Worm (Caenorhabditis elegans) whole organism, L1 larva: ENCODE data around the gene F49C5.9.

ENCODE experiments used
- C04F5.9 ChIP-seq: sonication (generic microtip); optimal IDR thresholded peaks from 2 replicates; lab custom pipeline; 2016; ENCODE audit warnings: missing genetic modification characterization, missing compliant biosample characterization
- C16A3.4 ChIP-seq: fragments of 150-350 bp; optimal IDR thresholded peaks from 2 replicates; lab custom pipeline; 2014; ENCODE audit warnings: missing biosample characterization, missing genetic modification characterization
- C34B4.2 ChIP-seq: sonication (generic microtip); optimal IDR thresholded peaks from 2 replicates; lab custom pipeline; 2017; ENCODE audit warnings: mild to moderate bottlenecking, missing genetic modification characterization, missing compliant biosample characterization
- Y116A8C.19 ChIP-seq: sonication (generic microtip); optimal IDR thresholded peaks from 2 replicates; lab custom pipeline; 2016; ENCODE audit warnings: missing compliant biosample characterization, missing genetic modification characterization, borderline replicate concordance
- alr-1 ChIP-seq: fragments of 200-800 bp; sonication (Bioruptor generic); optimal IDR thresholded peaks from 2 replicates; lab custom pipeline; 2018; ENCODE audit warnings: borderline replicate concordance, mild to moderate bottlenecking, missing genetic modification characterization, missing compliant biosample characterization
- blmp-1 ChIP-seq: fragments of 150-350 bp; optimal IDR thresholded peaks from 2 replicates; lab custom pipeline; 2014; ENCODE audit warnings: missing biosample characterization, missing genetic modification characterization
- ceh-8 ChIP-seq: fragments of 200-800 bp; sonication (Bioruptor generic); optimal IDR thresholded peaks from 2 replicates; lab custom pipeline; 2018; ENCODE audit warnings: mild to moderate bottlenecking, missing genetic modification characterization, moderate library complexity, missing compliant biosample characterization
- ceh-82 ChIP-seq, 3 experiments: fragments of 150-350 bp in 1 of 3; sonication (generic microtip) in 2 of 3; optimal IDR thresholded peaks; 2 replicates each; lab custom pipeline; 2014 to 2017; ENCODE audit warnings: missing biosample characterization in 3 of 3, missing genetic modification characterization in 3 of 3
- ceh-88 ChIP-seq: fragments of 200-800 bp; sonication (Bioruptor generic); IDR thresholded peaks from 2 replicates; pipeline ENCODE4 v1.3.6; 2022; ENCODE audit warnings: missing genetic modification characterization, missing compliant biosample characterization
- ceh-90 ChIP-seq: sonication (generic microtip); optimal IDR thresholded peaks from 2 replicates; lab custom pipeline; 2016; ENCODE audit warnings: missing genetic modification characterization, missing compliant biosample characterization
- ces-1 ChIP-seq: fragments of 150-350 bp; optimal IDR thresholded peaks from 2 replicates; lab custom pipeline; 2014; ENCODE audit warnings: missing biosample characterization, missing genetic modification reagents, missing genetic modification characterization
- dpl-1 ChIP-seq, 3 experiments: fragments of 150-350 bp in 2 of 3; sonication (generic microtip) in 1 of 3; optimal IDR thresholded peaks; 2 replicates each; lab custom pipeline; 2014 to 2017; ENCODE audit warnings: missing biosample characterization in 3 of 3, missing genetic modification characterization in 3 of 3, missing genetic modification reagents in 3 of 3
- dsc-1 ChIP-seq: sonication (generic microtip); optimal IDR thresholded peaks from 2 replicates; lab custom pipeline; 2016; ENCODE audit warnings: mild to moderate bottlenecking, missing genetic modification characterization, missing compliant biosample characterization
- efl-3 ChIP-seq: fragments of 200-800 bp; sonication (Bioruptor generic); optimal IDR thresholded peaks from 2 replicates; lab custom pipeline; 2018; ENCODE audit warnings: mild to moderate bottlenecking, missing genetic modification characterization, missing compliant biosample characterization
- egl-27 ChIP-seq, 2 experiments: fragments of 150-350 bp in 1 of 2; sonication (generic microtip); optimal IDR thresholded peaks; 3 replicates each; lab custom pipeline; 2017 to 2018; ENCODE audit warnings: missing biosample characterization in 2 of 2, missing genetic modification characterization in 2 of 2, missing genetic modification reagents in 2 of 2
- fkh-4 ChIP-seq: sonication (generic microtip); optimal IDR thresholded peaks from 2 replicates; lab custom pipeline; 2016; ENCODE audit warnings: missing compliant biosample characterization, missing genetic modification characterization, borderline replicate concordance
- fos-1 ChIP-seq: fragments of 150-350 bp; optimal IDR thresholded peaks from 2 replicates; lab custom pipeline; 2014; ENCODE audit warnings: missing biosample characterization, missing genetic modification characterization
- grh-1 ChIP-seq: fragments of 200-800 bp; sonication (Bioruptor generic); IDR thresholded peaks from 2 replicates; pipeline ENCODE4 v1.3.6; 2022; ENCODE audit warnings: missing genetic modification reagents, missing genetic modification characterization, missing compliant biosample characterization
- jun-1 ChIP-seq: fragments of 150-350 bp; optimal IDR thresholded peaks from 2 replicates; lab custom pipeline; 2014; ENCODE audit warnings: missing biosample characterization, missing genetic modification reagents, missing genetic modification characterization
- lin-14 ChIP-seq: fragments of 200-800 bp; sonication (Bioruptor generic); optimal IDR thresholded peaks from 2 replicates; lab custom pipeline; 2018; ENCODE audit warnings: mild to moderate bottlenecking, missing genetic modification characterization, moderate library complexity, missing compliant biosample characterization
- lin-15B ChIP-seq: fragments of 150-350 bp; sonication (generic microtip); optimal IDR thresholded peaks from 3 replicates; lab custom pipeline; 2014; ENCODE audit warnings: missing biosample characterization, missing genetic modification characterization
- mab-9 ChIP-seq: fragments of 200-800 bp; sonication (Bioruptor generic); IDR thresholded peaks from 2 replicates; pipeline ENCODE4 v1.3.6; 2022; ENCODE audit warnings: missing genetic modification reagents, missing genetic modification characterization, missing compliant biosample characterization
- mef-2 ChIP-seq: fragments of 150-350 bp; optimal IDR thresholded peaks from 2 replicates; lab custom pipeline; 2014; ENCODE audit warnings: missing biosample characterization, missing genetic modification characterization
- nhr-19 ChIP-seq: fragments of 200-800 bp; sonication (Bioruptor generic); conservative IDR thresholded peaks from 2 replicates; pipeline ENCODE4 v1.3.6; 2022; ENCODE audit warnings: missing genetic modification characterization, missing compliant biosample characterization
- nhr-20 ChIP-seq: sonication (generic microtip); optimal IDR thresholded peaks from 2 replicates; lab custom pipeline; 2016; ENCODE audit warnings: mild to moderate bottlenecking, missing genetic modification characterization, missing compliant biosample characterization
- nhr-47 ChIP-seq: sonication (generic microtip); optimal IDR thresholded peaks from 2 replicates; lab custom pipeline; 2016; ENCODE audit warnings: mild to moderate bottlenecking, missing genetic modification characterization, moderate library complexity, missing compliant biosample characterization
- nhr-71 ChIP-seq: sonication (generic microtip); optimal IDR thresholded peaks from 2 replicates; lab custom pipeline; 2016; ENCODE audit warnings: mild to moderate bottlenecking, missing genetic modification characterization, moderate library complexity, missing compliant biosample characterization
- nhr-76 ChIP-seq: sonication (generic microtip); optimal IDR thresholded peaks from 2 replicates; lab custom pipeline; 2017; ENCODE audit warnings: missing biosample characterization, missing genetic modification characterization
- nhr-85 ChIP-seq: sonication (generic microtip); peaks from one replicate; lab custom pipeline; 2016; ENCODE audit warnings: missing genetic modification characterization, inconsistent platforms, missing compliant biosample characterization
- pax-3 ChIP-seq: fragments of 200-800 bp; sonication (Bioruptor generic); optimal IDR thresholded peaks from 2 replicates; lab custom pipeline; 2018; ENCODE audit warnings: mild to moderate bottlenecking, missing genetic modification characterization, moderate library complexity, missing compliant biosample characterization
- pqm-1 ChIP-seq: sonication (generic microtip); optimal IDR thresholded peaks from 3 replicates; lab custom pipeline; 2017; ENCODE audit warnings: missing biosample characterization, missing genetic modification characterization
- skn-1 ChIP-seq: fragments of 150-350 bp; optimal IDR thresholded peaks from 2 replicates; lab custom pipeline; 2014; ENCODE audit warnings: missing biosample characterization, missing genetic modification characterization
- snu-23 ChIP-seq: sonication (generic microtip); optimal IDR thresholded peaks from 2 replicates; lab custom pipeline; 2016; ENCODE audit warnings: missing genetic modification characterization, missing compliant biosample characterization
- sptf-1 ChIP-seq: fragments of 150-350 bp; optimal IDR thresholded peaks from 2 replicates; lab custom pipeline; 2014; ENCODE audit warnings: missing biosample characterization, missing genetic modification characterization
- sup-37 ChIP-seq: fragments of 200-800 bp; sonication (Bioruptor generic); optimal IDR thresholded peaks from 2 replicates; lab custom pipeline; 2018; ENCODE audit warnings: mild to moderate bottlenecking, missing genetic modification characterization, missing compliant biosample characterization
- unc-62 ChIP-seq: fragments of 150-350 bp; optimal IDR thresholded peaks from 2 replicates; lab custom pipeline; 2014; ENCODE audit warnings: missing biosample characterization, missing genetic modification reagents, missing genetic modification characterization
- unc-86 ChIP-seq: sonication (generic microtip); optimal IDR thresholded peaks from 2 replicates; lab custom pipeline; 2016; ENCODE audit warnings: missing genetic modification characterization, missing compliant biosample characterization

The F49C5.9 gene

DNA sequence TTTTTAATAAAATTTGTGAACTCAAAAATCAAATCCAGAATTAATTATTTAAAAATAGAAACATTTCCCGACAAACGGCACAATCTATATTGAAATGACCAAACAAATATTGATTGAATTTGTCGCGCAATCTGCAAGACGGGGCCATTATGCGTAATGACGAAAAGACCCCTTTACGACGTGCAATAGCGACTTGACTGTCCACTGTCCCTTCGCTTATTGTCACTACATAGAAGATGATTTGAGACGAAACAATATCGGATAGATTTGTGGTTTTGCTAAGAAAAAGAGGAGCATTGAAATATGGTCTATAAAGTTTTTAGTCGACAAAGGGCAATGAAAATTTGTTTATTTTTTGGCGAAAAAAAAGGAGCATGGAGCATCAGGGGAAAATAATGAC lies 6.5 kb upstream of the F49C5.9 start:
- TF ChIP-seq sptf-1 (no peak), ceh-88 (GFP tag; lab: Robert Waterston, UW) (no peak), snu-23 (GFP tag; lab: Kevin White, UChicago) (no peak), dsc-1 (no peak), ces-1 (no peak), ceh-82 (tag; optimal IDR thresholded peaks at IDR 0.05; lab: Kevin White, UChicago) (no peak)
- TF ChIP-seq, all 84 proteins: peak for 0

ce11 chrII:12549613-12550012 lies 5.2 kb upstream of the F49C5.9 start:
- TF ChIP-seq nhr-85 (tag; lab: Kevin White, UChicago) = peak; percentile 55
- no peak for TF ChIP-seq skn-1 (tag; lab: Kevin White, UChicago)
- TF ChIP-seq blmp-1 (tag; lab: Kevin White, UChicago) = peak; percentile 8

DNA sequence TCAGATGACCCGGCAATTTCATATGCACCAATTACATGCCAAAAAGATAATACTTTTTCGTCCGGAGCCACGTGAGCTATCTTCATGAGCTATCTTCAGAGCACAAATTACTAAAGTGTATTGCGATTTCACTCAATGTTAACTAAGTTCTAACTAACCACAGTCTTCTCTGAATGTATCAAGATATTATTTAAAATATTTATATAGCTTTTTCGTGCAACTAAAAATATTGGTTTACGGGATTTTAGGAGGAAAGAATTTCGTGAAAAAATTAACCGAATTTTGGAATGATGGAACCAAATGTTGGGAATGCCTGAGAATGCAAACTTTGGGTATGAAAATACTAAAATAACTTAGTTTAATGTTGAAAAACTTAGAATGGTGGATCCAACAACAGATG lies 3.1 kb upstream of the F49C5.9 start, which contains the start of gene F49C5.16:
TSS of gene F49C5.16 (plus strand) at position 301 of the 400 bp plus-strand sequence.
- TF ChIP-seq lin-14 (no peak), nhr-47 (no peak), C16A3.4 (tag; lab: Kevin White, UChicago) (no peak), fkh-4 (no peak), nhr-20 (no peak), nhr-76 (tag; lab: Kevin White, UChicago) (no peak), pqm-1 (tag; lab: Kevin White, UChicago) (no peak), ces-1 (no peak), skn-1 (tag; lab: Kevin White, UChicago) (no peak), dpl-1 (GFP tag; optimal IDR thresholded peaks at IDR 0.05; lab: Kevin White, UChicago) (no peak), unc-62 (GFP tag; lab: Kevin White, UChicago) (no peak), grh-1 (GFP tag; lab: Robert Waterston, UW) (no peak), nhr-85 (tag; lab: Kevin White, UChicago) (no peak), C34B4.2 (tag; lab: Kevin White, UChicago) (no peak), lin-15B (tag; lab: Kevin White, UChicago) (no peak), ceh-90 (no peak), pax-3 (tag; lab: Kevin White, UChicago) (no peak), sup-37 (GFP tag; lab: Kevin White, UChicago) (no peak), nhr-19 (GFP tag; lab: Robert Waterston, UW) (no peak), egl-27 (tag; optimal IDR thresholded peaks at IDR 0.05; lab: Kevin White, UChicago) (no peak)
- TF ChIP-seq, all 84 proteins: peak for 0

- TF ChIP-seq mef-2 (tag; lab: Kevin White, UChicago) (no peak), nhr-19 (GFP tag; lab: Robert Waterston, UW) (no peak), mab-9 (no peak), pqm-1 (tag; lab: Kevin White, UChicago) (no peak), C04F5.9 (no peak), nhr-71 (tag; lab: Kevin White, UChicago) (no peak), Y116A8C.19 (no peak), skn-1 (tag; lab: Kevin White, UChicago) (no peak), grh-1 (GFP tag; lab: Robert Waterston, UW) (no peak), jun-1 (no peak), fos-1 (no peak), sup-37 (GFP tag; lab: Kevin White, UChicago) (no peak), alr-1 (tag; lab: Kevin White, UChicago) (no peak), unc-86 (tag; lab: Kevin White, UChicago) (no peak), egl-27 (tag; optimal IDR thresholded peaks at IDR 0.05; lab: Kevin White, UChicago) (no peak), ceh-8 (GFP tag; lab: Kevin White, UChicago) (no peak), unc-62 (GFP tag; lab: Kevin White, UChicago) (no peak), efl-3 (GFP tag; lab: Kevin White, UChicago) (no peak)
Measured at ce11 chrII:12546413-12546812, 2.0 kb upstream of the F49C5.9 start, which contains the start of the genes F49C5.5 and F49C5.10. F49C5.5 (minus strand) TSS chrII:12546513. F49C5.10 (plus strand) TSS chrII:12546756.
